Fruit fly (Drosophila melanogaster) whole organism, adult: ENCODE results near the gene eRF3.

Experiments
- CG11617 ChIP-seq: fragments of 200-800 bp; sonication (Bioruptor generic); optimal IDR thresholded peaks from 2 replicates; lab custom pipeline; 2017; ENCODE audit warnings: mild to moderate bottlenecking, missing biosample characterization, missing genetic modification reagents, missing genetic modification characterization
- CG12768 ChIP-seq: fragments of 200-800 bp; sonication (Bioruptor generic); optimal IDR thresholded peaks from 2 replicates; lab custom pipeline; 2017; ENCODE audit warnings: missing biosample characterization, missing genetic modification characterization, mild to moderate bottlenecking, moderate library complexity, missing genetic modification reagents
- CG14711 ChIP-seq: fragments of 200-800 bp; sonication (Bioruptor generic); optimal IDR thresholded peaks from 2 replicates; lab custom pipeline; 2018; ENCODE audit warnings: missing biosample characterization, mild to moderate bottlenecking, missing genetic modification characterization, moderate library complexity
- CG1620 ChIP-seq: fragments of 200-800 bp; sonication (Bioruptor generic); optimal IDR thresholded peaks from 2 replicates; lab custom pipeline; 2016; ENCODE audit warnings: missing biosample characterization, missing genetic modification characterization
- CG33017 ChIP-seq: fragments of 200-800 bp; sonication (Bioruptor generic); optimal IDR thresholded peaks from 2 replicates; lab custom pipeline; 2018; ENCODE audit warnings: missing biosample characterization, mild to moderate bottlenecking, missing genetic modification characterization, moderate library complexity
- CG5204 ChIP-seq: fragments of 200-800 bp; sonication (Bioruptor generic); optimal IDR thresholded peaks from 2 replicates; lab custom pipeline; 2016; ENCODE audit warnings: missing biosample characterization, missing genetic modification characterization
- CG7045 ChIP-seq: fragments of 200-800 bp; sonication (Bioruptor generic); optimal IDR thresholded peaks from 2 replicates; lab custom pipeline; 2017; ENCODE audit warnings: missing biosample characterization, mild to moderate bottlenecking, missing genetic modification characterization
- CG7101 ChIP-seq: fragments of 200-800 bp; sonication (Bioruptor generic); optimal IDR thresholded peaks from 2 replicates; lab custom pipeline; 2018; ENCODE audit warnings: missing biosample characterization, mild to moderate bottlenecking, missing genetic modification characterization, moderate library complexity
- Clk ChIP-seq: fragments of 200-800 bp; sonication (Bioruptor generic); optimal IDR thresholded peaks from 2 replicates; lab custom pipeline; 2017; ENCODE audit warnings: missing biosample characterization, missing genetic modification characterization
- Crg-1 ChIP-seq: fragments of 200-800 bp; sonication (Bioruptor generic); optimal IDR thresholded peaks from 2 replicates; lab custom pipeline; 2016; ENCODE audit warnings: missing biosample characterization, missing genetic modification characterization
- Hr96 ChIP-seq: fragments of 200-800 bp; sonication (Bioruptor generic); optimal IDR thresholded peaks from 2 replicates; lab custom pipeline; 2016; ENCODE audit warnings: missing biosample characterization, missing genetic modification characterization
- Mnt ChIP-seq: fragments of 200-800 bp; sonication (Bioruptor generic); optimal IDR thresholded peaks from 2 replicates; lab custom pipeline; 2016; ENCODE audit warnings: missing biosample characterization, mild to moderate bottlenecking, missing genetic modification characterization
- bab1 ChIP-seq: fragments of 200-800 bp; sonication (Bioruptor generic); optimal IDR thresholded peaks from 3 replicates; lab custom pipeline; 2019; ENCODE audit warnings: missing biosample characterization, mild to moderate bottlenecking, missing genetic modification characterization, moderate library complexity
- cic ChIP-seq: fragments of 200-800 bp; sonication (Bioruptor generic); optimal IDR thresholded peaks from 2 replicates; lab custom pipeline; 2017; ENCODE audit warnings: missing biosample characterization, mild to moderate bottlenecking, missing genetic modification characterization, moderate library complexity
- cnc ChIP-seq, 2 experiments: fragments of >200 bp; optimal IDR thresholded peaks; 2 replicates each; lab custom pipeline; 2017
- kay ChIP-seq: fragments of 200-800 bp; sonication (Bioruptor generic); peaks from one replicate; lab custom pipeline; 2016; ENCODE audit warnings: missing biosample characterization, missing genetic modification characterization, borderline replicate concordance
- ovo ChIP-seq: fragments of 200-800 bp; sonication (Bioruptor generic); optimal IDR thresholded peaks from 2 replicates; lab custom pipeline; 2016; ENCODE audit warnings: missing biosample characterization, missing genetic modification characterization
- pad ChIP-seq: fragments of 200-800 bp; sonication (Bioruptor generic); optimal IDR thresholded peaks from 3 replicates; lab custom pipeline; 2017; ENCODE audit warnings: missing biosample characterization, missing genetic modification characterization, mild to moderate bottlenecking, moderate library complexity, missing genetic modification reagents
- tj ChIP-seq: fragments of 200-800 bp; sonication (Bioruptor generic); optimal IDR thresholded peaks from 3 replicates; lab custom pipeline; 2017; ENCODE audit warnings: missing biosample characterization, mild to moderate bottlenecking, missing genetic modification characterization, moderate library complexity
- toe ChIP-seq: fragments of 200-800 bp; sonication (Bioruptor generic); optimal IDR thresholded peaks from 2 replicates; lab custom pipeline; 2016; ENCODE audit warnings: missing biosample characterization, missing genetic modification characterization

eRF3 gene

dm6 chr2L:12481758-12482157 is 47.5 kb downstream of the eRF3 start:
- TF ChIP-seq Clk (GFP tag; lab: Kevin White, UChicago) (no peak), CG14711 (tag; lab: Kevin White, UChicago) (no peak)

- TF ChIP-seq CG7045 (no peak), pad (GFP tag; lab: Kevin White, UChicago) (no peak), cic (GFP tag; lab: Kevin White, UChicago) (no peak), kay (GFP tag; lab: Kevin White, UChicago) (no peak), CG11617 (no peak), Crg-1 (GFP tag; lab: Kevin White, UChicago) (no peak), CG14711 (tag; lab: Kevin White, UChicago) (no peak), ovo (GFP tag; lab: Kevin White, UChicago) (no peak), CG12768 (GFP tag; lab: Kevin White, UChicago) (no peak), tj (no peak)
Observed at dm6 chr2L:12482723-12483342, 48.6 kb downstream of the eRF3 start.

dm6 chr2L:12483519-12483865 is 49.2 kb downstream of the eRF3 start:
- TF ChIP-seq cnc (optimal IDR thresholded peaks at IDR 0.05; lab: Kevin White, UChicago) (no peak), CG11617 (no peak), tj (peak; percentile 75)

- TF ChIP-seq CG5204 (GFP tag; lab: Kevin White, UChicago) (peak; percentile 93), Hr96 (peak; percentile 90), cic (GFP tag; lab: Kevin White, UChicago) (peak; percentile 17), Mnt (GFP tag; lab: Kevin White, UChicago) (peak; percentile 74), tj (peak; percentile 64), CG7045 (peak; percentile 91), CG33017 (tag; lab: Kevin White, UChicago) (peak; percentile 90), CG11617 (peak; percentile 90), bab1 (peak; percentile 96), ovo (GFP tag; lab: Kevin White, UChicago) (peak; percentile 77), pad (GFP tag; lab: Kevin White, UChicago) (peak; percentile 79), CG1620 (GFP tag; lab: Kevin White, UChicago) (peak; percentile 92), Clk (GFP tag; lab: Kevin White, UChicago) (peak; percentile 78), toe (GFP tag; lab: Kevin White, UChicago) (peak; percentile 89), CG14711 (tag; lab: Kevin White, UChicago) (peak; percentile 86), CG12768 (GFP tag; lab: Kevin White, UChicago) (peak; percentile 88), cnc (optimal IDR thresholded peaks at IDR 0.05; lab: Kevin White, UChicago) (no peak), CG7101 (tag; lab: Kevin White, UChicago) (peak; percentile 91), Crg-1 (GFP tag; lab: Kevin White, UChicago) (peak; percentile 85), kay (GFP tag; lab: Kevin White, UChicago) (no peak)
Observed at dm6 chr2L:12483866-12484554, 49.8 kb downstream of the eRF3 start.

dm6 chr2L:12485897-12486615 is 51.8 kb downstream of the eRF3 start:
- no peak for TF ChIP-seq cnc (optimal IDR thresholded peaks at IDR 0.05; lab: Kevin White, UChicago)
- TF ChIP-seq ovo (GFP tag; lab: Kevin White, UChicago), result no peak
- TF ChIP-seq Clk (GFP tag; lab: Kevin White, UChicago), result no peak
- no peak for TF ChIP-seq CG11617
- TF ChIP-seq CG7101 (tag; lab: Kevin White, UChicago), result no peak
- TF ChIP-seq pad (GFP tag; lab: Kevin White, UChicago), result no peak
- TF ChIP-seq bab1, result no peak
- TF ChIP-seq cic (GFP tag; lab: Kevin White, UChicago), result no peak
- no peak for TF ChIP-seq CG12768 (GFP tag; lab: Kevin White, UChicago)
- no peak for TF ChIP-seq CG7045
- TF ChIP-seq Mnt (GFP tag; lab: Kevin White, UChicago), result no peak
- no peak for TF ChIP-seq CG5204 (GFP tag; lab: Kevin White, UChicago)
- no peak for TF ChIP-seq toe (GFP tag; lab: Kevin White, UChicago)
- no peak for TF ChIP-seq CG33017 (tag; lab: Kevin White, UChicago)

dm6 chr2L:12487311-12487710 is 53.1 kb downstream of the eRF3 start:
- no peak for TF ChIP-seq bab1
- TF ChIP-seq CG11617, result no peak
- TF ChIP-seq CG33017 (tag; lab: Kevin White, UChicago), result no peak
- no peak for TF ChIP-seq CG7045
- no peak for TF ChIP-seq pad (GFP tag; lab: Kevin White, UChicago)
- no peak for TF ChIP-seq cic (GFP tag; lab: Kevin White, UChicago)
- no peak for TF ChIP-seq CG12768 (GFP tag; lab: Kevin White, UChicago)
- TF ChIP-seq CG1620 (GFP tag; lab: Kevin White, UChicago), result no peak
- no peak for TF ChIP-seq tj
- no peak for TF ChIP-seq CG14711 (tag; lab: Kevin White, UChicago)
